Fruit fly (Drosophila melanogaster) whole organism, wandering third instar larva: Measurements from ENCODE around the gene Chd1.

Experiments
- CG32264 ChIP-seq: fragments of 200-800 bp; sonication (Bioruptor generic); optimal IDR thresholded peaks from 2 replicates; lab custom pipeline; 2016; ENCODE audit warnings: missing biosample characterization, missing genetic modification characterization
- Dfd ChIP-seq: fragments of >200 bp; optimal IDR thresholded peaks from 2 replicates; lab custom pipeline; 2017; ENCODE audit warnings: missing biosample characterization, missing genetic modification characterization
- Hr78 ChIP-seq: fragments of >200 bp; optimal IDR thresholded peaks from 2 replicates; lab custom pipeline; 2017; ENCODE audit warnings: missing biosample characterization, missing genetic modification characterization
- OdsH ChIP-seq: fragments of 200-800 bp; sonication (Bioruptor generic); optimal IDR thresholded peaks from 2 replicates; lab custom pipeline; 2016; ENCODE audit warnings: missing biosample characterization, mild to moderate bottlenecking, missing genetic modification characterization
- br ChIP-seq: fragments of 200-800 bp; sonication (Bioruptor generic); optimal IDR thresholded peaks from 2 replicates; lab custom pipeline; 2016; ENCODE audit warnings: missing biosample characterization, missing genetic modification characterization
- foxo ChIP-seq, 2 experiments: fragments of 200-800 bp; sonication (Bioruptor generic); optimal IDR thresholded peaks; 2 replicates in 1 of 2; 3 replicates in 1 of 2; lab custom pipeline; 2016 to 2017; ENCODE audit warnings: missing biosample characterization in 2 of 2, missing genetic modification characterization in 2 of 2
- h ChIP-seq: fragments of 200-800 bp; sonication (Bioruptor generic); optimal IDR thresholded peaks from 3 replicates; lab custom pipeline; 2016; ENCODE audit warnings: missing biosample characterization, mild to moderate bottlenecking, missing genetic modification characterization
- jim ChIP-seq: fragments of 175-275, 200-325 bp; sonication (Bioruptor generic); optimal IDR thresholded peaks from 2 replicates; lab custom pipeline; 2016; ENCODE audit warnings: missing biosample characterization, mild to moderate bottlenecking, missing genetic modification characterization
- pan ChIP-seq: fragments of >200 bp; optimal IDR thresholded peaks from 2 replicates; lab custom pipeline; 2017
- sage ChIP-seq: fragments of 200-800 bp; sonication (Bioruptor generic); optimal IDR thresholded peaks from 2 replicates; lab custom pipeline; 2016; ENCODE audit warnings: missing biosample characterization, mild to moderate bottlenecking, missing genetic modification characterization
- sv ChIP-seq: fragments of 200-800 bp; sonication (Bioruptor generic); optimal IDR thresholded peaks from 3 replicates; lab custom pipeline; 2016; ENCODE audit warnings: missing biosample characterization, missing genetic modification characterization
- usp ChIP-seq: fragments of >200 bp; optimal IDR thresholded peaks from 2 replicates; lab custom pipeline; 2017; ENCODE audit warnings: missing biosample characterization, missing genetic modification characterization

dm6 chr2L:2939698-2940097 is 47.8 kb downstream of the Chd1 start:
- TF ChIP-seq OdsH (GFP tag; lab: Kevin White, UChicago), result no peak
- TF ChIP-seq sv (GFP tag; lab: Kevin White, UChicago), result no peak
- TF ChIP-seq pan (lab: Kevin White, UChicago), result no peak
- no peak for TF ChIP-seq h (GFP tag; lab: Kevin White, UChicago)
- no peak for TF ChIP-seq sage (GFP tag; lab: Kevin White, UChicago)
- no peak for TF ChIP-seq usp (GFP tag; lab: Kevin White, UChicago)
- no peak for TF ChIP-seq br (GFP tag; lab: Kevin White, UChicago)
- no peak for TF ChIP-seq Dfd
- no peak for TF ChIP-seq jim
- no peak for TF ChIP-seq CG32264 (GFP tag; lab: Kevin White, UChicago)
- TF ChIP-seq foxo (GFP tag; optimal IDR thresholded peaks at IDR 0.05; lab: Kevin White, UChicago), result no peak
- no peak for TF ChIP-seq Hr78 (GFP tag; lab: Kevin White, UChicago)
